Worm (Caenorhabditis elegans): ENCODE results near the gene sri-63.

Gene sri-63

DNA sequence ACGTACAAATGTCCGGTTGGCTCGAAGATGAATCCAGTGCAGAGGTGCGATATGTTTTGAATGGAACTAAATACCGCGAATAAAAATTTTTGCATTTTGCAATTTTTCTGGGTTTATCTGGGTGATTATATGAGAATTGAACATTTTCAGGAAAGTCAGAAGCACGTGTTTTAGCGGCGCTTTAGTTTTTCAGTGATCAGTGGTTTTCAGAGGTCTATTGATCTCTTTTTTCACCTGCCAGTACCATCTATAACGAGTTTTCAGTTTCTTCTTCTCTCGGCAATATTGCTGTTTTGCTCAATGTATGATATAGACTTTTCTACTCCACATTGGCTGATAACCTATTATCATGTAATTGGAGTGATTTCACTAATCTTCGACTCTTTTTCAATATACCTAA lies at the start of gene sri-63:
Gene sri-63 (plus strand): TSS at position 301 of the 400 bp plus-strand sequence.
- TF ChIP-seq ceh-36 (tag; optimal IDR thresholded peaks at IDR 0.05) (no peak), F13C5.2 (tag; optimal IDR thresholded peaks at IDR 0.05) (no peak), ets-7 (tag; optimal IDR thresholded peaks at IDR 0.05) (no peak), hmg-4 (GFP tag; optimal IDR thresholded peaks at IDR 0.05) (no peak), ama-1 (optimal IDR thresholded peaks at IDR 0.05) (no peak), ceh-13 (GFP tag; optimal IDR thresholded peaks at IDR 0.05) (no peak), hmbx-1 (tag; optimal IDR thresholded peaks at IDR 0.05) (no peak), B0310.2 (tag; optimal IDR thresholded peaks at IDR 0.05) (no peak)

DNA sequence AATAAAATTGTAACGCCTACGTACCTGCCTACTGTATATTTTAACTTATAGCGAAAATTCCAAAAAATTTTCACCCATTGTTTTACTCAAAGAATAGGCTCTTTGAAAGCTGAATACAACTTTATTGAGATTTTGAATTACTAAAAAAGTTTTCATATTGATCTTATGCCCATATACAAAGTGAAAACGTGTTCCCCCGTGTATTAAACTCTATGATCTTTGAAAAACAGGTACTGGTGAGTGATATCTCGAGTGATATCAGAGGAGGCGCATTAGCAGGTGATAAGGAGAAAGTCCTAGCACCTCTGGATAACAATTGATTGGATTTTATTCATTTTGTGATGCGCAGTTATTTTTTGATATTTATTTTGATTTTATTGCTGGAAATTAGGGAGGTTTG lies 47.0 kb upstream of the sri-63 start, which contains the start of gene C17F4.3:
Gene C17F4.3 (plus strand): TSS at position 301 of the 400 bp plus-strand sequence.
- no peak for TF ChIP-seq ets-7 (tag; optimal IDR thresholded peaks at IDR 0.05)
- no peak for TF ChIP-seq flt-1 (GFP tag; IDR thresholded peaks at IDR 0.05)

DNA sequence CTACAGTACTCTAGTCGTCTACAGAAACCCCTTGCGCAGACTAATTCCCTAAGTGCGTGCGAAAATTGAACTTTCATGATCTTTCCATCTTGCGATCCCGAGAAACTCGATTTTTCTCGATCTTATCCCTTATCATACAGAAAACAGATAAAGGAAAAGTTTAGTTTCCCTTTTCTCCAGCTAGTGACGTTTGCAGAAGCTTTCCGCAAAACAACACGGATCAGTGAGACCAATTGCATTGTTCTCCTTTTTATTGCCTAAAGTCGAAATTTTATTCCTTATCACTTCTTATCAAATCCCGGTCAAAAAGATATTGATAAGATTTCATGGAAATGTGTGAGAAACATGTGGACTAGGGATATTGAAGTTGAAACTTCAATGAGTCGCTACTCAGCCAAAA lies 45.3 kb upstream of the sri-63 start:
- TF ChIP-seq aly-1 (tag; optimal IDR thresholded peaks at IDR 0.05) (no peak), hmbx-1 (tag; optimal IDR thresholded peaks at IDR 0.05) (no peak), ceh-13 (GFP tag; optimal IDR thresholded peaks at IDR 0.05) (no peak)

DNA sequence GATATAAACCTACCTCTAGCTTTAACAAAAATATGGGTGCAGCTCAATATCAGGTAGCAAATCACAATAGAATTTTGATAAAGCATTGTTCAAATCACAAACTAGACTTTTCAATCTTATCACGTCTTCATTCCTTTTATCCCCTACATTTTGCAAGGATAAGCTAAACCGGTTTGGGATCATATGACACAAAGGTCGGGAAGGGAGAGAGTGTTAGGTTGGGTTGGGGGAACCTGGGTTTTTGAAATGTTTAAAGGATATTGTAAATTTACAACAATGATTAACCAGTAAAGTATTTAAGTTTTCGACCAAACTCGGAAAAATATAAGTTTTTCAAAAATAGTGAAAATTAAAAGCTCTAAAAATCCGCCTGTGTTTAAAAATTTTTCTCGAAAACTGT lies 43.1 kb upstream of the sri-63 start, which contains the start of gene C17F4.12:
Gene C17F4.12 (minus strand): TSS at position 101 of the 400 bp plus-strand sequence.
- TF ChIP-seq ceh-36 (tag; optimal IDR thresholded peaks at IDR 0.05) = no peak
- TF ChIP-seq ceh-13 (GFP tag; optimal IDR thresholded peaks at IDR 0.05) = no peak
- TF ChIP-seq tbx-37 (GFP tag; conservative IDR thresholded peaks at IDR 0.05) = no peak
- TF ChIP-seq hnd-1 (tag; optimal IDR thresholded peaks at IDR 0.05) = no peak
- no peak for TF ChIP-seq sea-1 (GFP tag; conservative IDR thresholded peaks at IDR 0.05)
- TF ChIP-seq ama-1 (optimal IDR thresholded peaks at IDR 0.05) = no peak
- TF ChIP-seq B0310.2 (tag; optimal IDR thresholded peaks at IDR 0.05) = no peak
- TF ChIP-seq scrt-1 (GFP tag; IDR thresholded peaks at IDR 0.05) = no peak
- TF ChIP-seq tra-4 (tag; optimal IDR thresholded peaks at IDR 0.05) = no peak

DNA sequence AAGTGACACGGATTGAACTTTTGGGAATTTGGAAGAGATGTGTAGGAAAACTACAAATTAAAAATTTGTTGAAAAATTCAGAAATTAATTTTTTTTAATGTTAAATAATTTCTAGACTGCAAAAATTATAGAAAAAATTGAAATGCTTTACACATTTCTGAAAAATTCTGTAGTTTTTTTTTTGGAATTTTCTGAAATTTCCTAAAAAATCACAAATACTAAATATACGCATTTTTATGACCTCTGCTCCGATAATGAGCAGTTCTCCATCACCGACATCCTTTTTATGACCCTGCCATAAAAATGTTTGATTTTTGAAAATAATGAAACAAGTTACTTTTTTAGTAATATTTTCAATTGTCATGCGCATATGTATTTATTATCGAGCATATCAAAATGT lies 42.4 kb upstream of the sri-63 start:
- TF ChIP-seq pes-1 (GFP tag; IDR thresholded peaks at IDR 0.05) = no peak
- no peak for TF ChIP-seq ets-7 (tag; optimal IDR thresholded peaks at IDR 0.05)
- TF ChIP-seq ceh-13 (GFP tag; optimal IDR thresholded peaks at IDR 0.05) = no peak
- no peak for TF ChIP-seq ceh-36 (tag; optimal IDR thresholded peaks at IDR 0.05)
- no peak for TF ChIP-seq F13C5.2 (tag; optimal IDR thresholded peaks at IDR 0.05)
- no peak for TF ChIP-seq hmbx-1 (tag; optimal IDR thresholded peaks at IDR 0.05)
- no peak for TF ChIP-seq ama-1 (optimal IDR thresholded peaks at IDR 0.05)
- no peak for TF ChIP-seq hnd-1 (tag; optimal IDR thresholded peaks at IDR 0.05)

DNA sequence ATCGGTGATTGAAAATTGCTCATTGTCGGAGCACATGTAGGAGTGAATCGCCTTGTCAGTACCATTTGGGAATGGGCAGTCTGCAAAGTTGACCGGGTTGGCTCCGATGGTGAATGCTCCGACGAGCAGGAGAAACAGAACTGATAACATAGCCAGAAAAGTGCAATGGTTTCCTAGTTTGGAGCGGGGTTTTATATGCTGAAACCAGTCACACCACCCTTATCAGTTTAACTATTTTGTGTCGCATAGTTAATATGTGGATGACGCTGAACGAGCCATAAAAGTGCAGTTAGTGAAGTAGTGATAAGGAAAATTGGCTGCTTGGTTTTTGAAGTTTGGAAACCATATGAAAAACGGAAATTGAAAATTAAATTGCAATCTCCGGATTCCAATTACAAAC lies 41.3 kb upstream of the sri-63 start, which contains the start of gene C17F4.7:
Gene C17F4.7 (minus strand): TSS at position 180 of the 400 bp plus-strand sequence.
- no peak for TF ChIP-seq ceh-36 (tag; optimal IDR thresholded peaks at IDR 0.05)
- no peak for TF ChIP-seq ets-7 (tag; optimal IDR thresholded peaks at IDR 0.05)
- no peak for TF ChIP-seq hnd-1 (tag; optimal IDR thresholded peaks at IDR 0.05)
- TF ChIP-seq sea-1 (GFP tag; conservative IDR thresholded peaks at IDR 0.05) = no peak
- TF ChIP-seq hmbx-1 (tag; optimal IDR thresholded peaks at IDR 0.05) = no peak
- no peak for TF ChIP-seq tbx-11 (GFP tag; IDR thresholded peaks at IDR 0.05)
- no peak for TF ChIP-seq ama-1 (optimal IDR thresholded peaks at IDR 0.05)
- no peak for TF ChIP-seq pes-1 (GFP tag; IDR thresholded peaks at IDR 0.05)
- TF ChIP-seq B0310.2 (tag; optimal IDR thresholded peaks at IDR 0.05) = no peak
- no peak for TF ChIP-seq ceh-13 (GFP tag; optimal IDR thresholded peaks at IDR 0.05)
- TF ChIP-seq hmg-4 (GFP tag; optimal IDR thresholded peaks at IDR 0.05) = no peak
- no peak for TF ChIP-seq tra-4 (tag; optimal IDR thresholded peaks at IDR 0.05)
- TF ChIP-seq aly-1 (tag; optimal IDR thresholded peaks at IDR 0.05) = no peak
- no peak for TF ChIP-seq F13C5.2 (tag; optimal IDR thresholded peaks at IDR 0.05)
- TF ChIP-seq scrt-1 (GFP tag; IDR thresholded peaks at IDR 0.05) = no peak

DNA sequence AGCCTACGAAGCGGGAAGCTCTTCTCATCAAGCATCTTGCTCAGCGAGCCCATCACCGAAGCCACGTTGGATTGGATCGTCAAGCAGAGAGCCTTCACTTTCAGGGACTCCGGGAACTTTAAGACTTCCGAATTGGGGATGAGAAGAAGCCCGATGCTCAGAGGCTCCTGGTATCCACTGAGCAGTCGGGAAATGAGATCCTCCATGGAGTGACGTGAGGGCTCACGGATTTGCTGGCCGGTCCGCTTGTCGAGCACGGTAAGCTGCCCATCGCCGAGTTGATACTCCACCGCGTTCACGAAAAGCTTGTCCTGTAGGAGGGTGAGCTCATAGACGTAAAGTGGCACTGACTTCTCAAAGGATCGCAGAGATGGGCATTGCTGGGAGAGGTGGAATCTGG lies 39.6 kb upstream of the sri-63 start:
- no peak for TF ChIP-seq B0310.2 (tag; optimal IDR thresholded peaks at IDR 0.05)

DNA sequence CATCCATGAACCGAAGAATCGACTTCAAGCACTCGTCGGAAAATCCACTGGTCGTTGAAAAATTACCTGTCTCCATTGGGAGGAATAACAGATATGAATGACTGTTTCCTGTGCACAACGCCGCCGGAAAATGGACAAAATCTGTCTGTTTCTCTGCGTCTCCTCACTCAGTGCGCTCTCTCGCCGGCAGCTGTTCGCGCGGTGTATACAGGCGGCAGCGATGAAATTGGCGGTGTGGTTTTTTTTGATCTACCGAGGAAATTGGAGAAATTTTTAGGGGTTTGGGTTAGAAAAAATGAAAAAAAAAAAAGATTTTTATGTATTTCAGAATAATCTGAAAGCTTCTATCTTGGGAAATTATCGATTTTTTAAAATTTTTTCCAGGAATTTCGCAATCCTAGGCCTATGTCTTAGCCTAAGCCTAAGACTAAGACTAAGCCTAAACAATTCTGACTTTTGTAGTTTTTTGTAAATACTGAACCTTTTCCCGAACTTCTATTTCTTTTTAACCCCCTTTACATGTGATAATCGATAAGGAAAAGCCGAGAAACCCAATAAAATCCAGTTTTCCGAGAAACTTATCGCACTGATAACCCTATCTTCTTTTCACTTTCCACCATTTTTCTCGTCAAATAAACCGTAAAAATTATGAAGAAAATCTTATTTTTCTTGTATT lies 39.0 kb upstream of the sri-63 start, which contains the start of the genes fbxc-50 and C17F4.2:
Gene fbxc-50 (minus strand): TSS at position 81 of the 676 bp plus-strand sequence.
Gene C17F4.2 (plus strand): TSS at position 626 of the 676 bp plus-strand sequence.
- TF ChIP-seq ets-7 (tag; optimal IDR thresholded peaks at IDR 0.05) (no peak), ama-1 (optimal IDR thresholded peaks at IDR 0.05) (no peak), hmbx-1 (tag; optimal IDR thresholded peaks at IDR 0.05) (no peak), B0310.2 (tag; optimal IDR thresholded peaks at IDR 0.05) (no peak), flt-1 (GFP tag; IDR thresholded peaks at IDR 0.05) (no peak), tbx-37 (GFP tag; conservative IDR thresholded peaks at IDR 0.05) (no peak), F13C5.2 (tag; optimal IDR thresholded peaks at IDR 0.05) (no peak), sea-1 (GFP tag; conservative IDR thresholded peaks at IDR 0.05) (no peak), tbx-11 (GFP tag; IDR thresholded peaks at IDR 0.05) (no peak), hnd-1 (tag; optimal IDR thresholded peaks at IDR 0.05) (no peak)

DNA sequence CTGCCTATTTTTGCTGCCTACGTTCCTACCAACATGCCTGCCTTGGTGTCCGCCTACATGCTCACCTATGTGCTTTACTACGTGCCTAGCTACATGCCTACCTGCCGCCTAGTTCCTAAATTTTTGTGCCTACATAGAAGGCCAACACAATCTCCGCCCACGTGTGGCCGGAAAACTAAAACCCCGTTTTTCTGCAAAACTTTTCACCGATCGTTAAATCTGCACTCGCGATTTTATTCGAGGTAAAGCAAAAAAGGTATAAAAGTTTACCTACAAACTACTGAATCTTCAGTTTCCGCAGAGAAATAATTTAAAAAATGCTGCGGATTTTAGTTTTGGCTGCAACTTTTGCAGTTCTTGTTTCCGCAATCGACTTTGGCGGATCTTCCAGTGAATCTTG lies 37.8 kb upstream of the sri-63 start, which contains the start of gene clec-124:
Gene clec-124 (plus strand): TSS at position 301 of the 400 bp plus-strand sequence.
- TF ChIP-seq tbx-11 (GFP tag; IDR thresholded peaks at IDR 0.05) (no peak), hmg-4 (GFP tag; optimal IDR thresholded peaks at IDR 0.05) (no peak), aly-1 (tag; optimal IDR thresholded peaks at IDR 0.05) (no peak), flt-1 (GFP tag; IDR thresholded peaks at IDR 0.05) (no peak), ceh-36 (tag; optimal IDR thresholded peaks at IDR 0.05) (no peak), ceh-13 (GFP tag; optimal IDR thresholded peaks at IDR 0.05) (no peak), hmbx-1 (tag; optimal IDR thresholded peaks at IDR 0.05) (no peak), pes-1 (GFP tag; IDR thresholded peaks at IDR 0.05) (no peak), ama-1 (optimal IDR thresholded peaks at IDR 0.05) (no peak), ets-7 (tag; optimal IDR thresholded peaks at IDR 0.05) (no peak), B0310.2 (tag; optimal IDR thresholded peaks at IDR 0.05) (no peak), tra-4 (tag; optimal IDR thresholded peaks at IDR 0.05) (no peak)
